Fruit fly (Drosophila melanogaster) whole organism, embryonic: ENCODE results near the gene CG1103.

ENCODE experiments used
- BtbVII ChIP-seq: fragments of 200-800 bp; sonication (Bioruptor generic); optimal IDR thresholded peaks from 3 replicates; lab custom pipeline; 2017; ENCODE audit warnings: missing biosample characterization, mild to moderate bottlenecking, missing genetic modification characterization
- CG1024 ChIP-seq: fragments of 200-800 bp; sonication (Bioruptor generic); IDR thresholded peaks from 2 replicates; pipeline ENCODE4 v1.3.6; 2022; ENCODE audit warnings: missing biosample characterization, missing genetic modification characterization
- CG10267 ChIP-seq: fragments of 200-800 bp; sonication (Bioruptor generic); optimal IDR thresholded peaks from 2 replicates; lab custom pipeline; 2018; ENCODE audit warnings: missing biosample characterization, mild to moderate bottlenecking, missing genetic modification characterization, moderate library complexity
- CG3281 ChIP-seq: fragments of 200-800 bp; sonication (Bioruptor generic); optimal IDR thresholded peaks from 3 replicates; lab custom pipeline; 2017; ENCODE audit warnings: missing biosample characterization, mild to moderate bottlenecking, missing genetic modification characterization
- CG3995 ChIP-seq: fragments of 200-800 bp; sonication (Bioruptor generic); optimal IDR thresholded peaks from 3 replicates; lab custom pipeline; 2016; ENCODE audit warnings: missing biosample characterization, missing genetic modification characterization
- CG9437 ChIP-seq: fragments of 200-800 bp; sonication (Bioruptor generic); optimal IDR thresholded peaks from 2 replicates; lab custom pipeline; 2018; ENCODE audit warnings: missing biosample characterization, mild to moderate bottlenecking, missing genetic modification characterization
- Dref ChIP-seq: fragments of 200-800 bp; sonication (Bioruptor generic); IDR thresholded peaks from 2 replicates; pipeline ENCODE4 v1.3.6; 2022; ENCODE audit warnings: missing biosample characterization, missing genetic modification characterization
- Lpt ChIP-seq: fragments of >200 bp; optimal IDR thresholded peaks from 2 replicates; lab custom pipeline; 2018; ENCODE audit warnings: missing biosample characterization, missing genetic modification characterization
- TFAM ChIP-seq: fragments of 200-800 bp; sonication (Bioruptor generic); optimal IDR thresholded peaks from 2 replicates; lab custom pipeline; 2017; ENCODE audit warnings: missing biosample characterization, missing genetic modification characterization, inconsistent platforms
- croc ChIP-seq: fragments of 200-800 bp; sonication (Bioruptor generic); conservative IDR thresholded peaks from 3 replicates; pipeline ENCODE4 v1.3.6; 2022; ENCODE audit warnings: missing biosample characterization, missing genetic modification characterization
- pnt ChIP-seq: fragments of 200-800 bp; sonication (Bioruptor generic); optimal IDR thresholded peaks from 3 replicates; lab custom pipeline; 2016; ENCODE audit warnings: missing biosample characterization, missing genetic modification characterization
- slbo ChIP-seq: fragments of 200-800 bp; sonication (Bioruptor generic); IDR thresholded peaks from 2 replicates; pipeline ENCODE4 v1.3.6; 2022; ENCODE audit warnings: missing biosample characterization, missing genetic modification characterization

DNA sequence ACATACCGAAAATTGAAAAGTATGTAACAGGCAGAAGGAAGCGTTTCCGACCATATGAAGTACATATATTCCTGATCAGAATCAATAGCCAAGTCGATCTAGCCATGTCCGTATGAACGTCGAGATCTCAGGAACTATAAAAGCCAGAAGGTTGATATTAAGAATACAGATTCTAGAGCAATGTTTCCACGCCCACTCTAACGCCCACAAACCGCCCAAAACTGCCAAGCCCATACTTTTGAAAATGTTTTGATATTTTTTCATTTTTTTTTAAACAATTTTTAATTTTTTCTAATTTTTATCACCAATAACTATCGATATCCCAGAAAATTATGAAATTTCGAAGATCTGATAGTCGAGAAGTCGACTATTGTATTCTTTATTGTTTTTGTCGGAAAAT, 24.5 kb downstream of the CG1103 start:
- TF ChIP-seq Dref (no peak), Lpt (GFP tag; lab: Kevin White, UChicago) (no peak), BtbVII (GFP tag; lab: Kevin White, UChicago) (no peak), CG10267 (no peak), CG3995 (GFP tag; lab: Kevin White, UChicago) (no peak), CG9437 (GFP tag; lab: Kevin White, UChicago) (no peak), CG1024 (GFP tag; lab: Robert Waterston, UW) (no peak), slbo (GFP tag; lab: Robert Waterston, UW) (no peak), CG3281 (GFP tag; lab: Kevin White, UChicago) (no peak), pnt (GFP tag; lab: Kevin White, UChicago) (no peak), croc (no peak), TFAM (no peak)
